Worm (Caenorhabditis elegans): ENCODE measurements around the gene F48F5.8.

F48F5.8 gene

DNA sequence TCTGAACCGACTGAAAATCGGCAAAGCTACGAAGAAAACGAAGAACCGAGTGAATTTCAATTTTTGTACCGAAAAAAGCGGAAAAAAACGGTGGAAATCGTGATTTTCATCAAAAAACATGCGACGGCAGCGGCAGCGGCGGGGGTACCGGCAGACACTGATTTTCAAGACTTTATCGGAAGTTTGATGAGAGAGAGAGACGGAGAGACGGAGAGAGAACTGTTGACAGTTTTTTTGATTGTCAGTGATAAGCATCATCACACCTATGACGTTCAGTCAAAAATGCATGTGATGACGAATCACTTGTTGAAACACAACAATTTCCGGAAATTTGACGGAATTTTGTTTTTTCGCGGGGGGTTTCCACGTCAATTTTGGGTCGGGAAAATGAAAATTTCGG lies 11.7 kb upstream of the F48F5.8 start (continued):
- TF ChIP-seq dmd-6 (GFP tag; IDR thresholded peaks at IDR 0.05) (peak; percentile 97), cey-2 (tag; optimal IDR thresholded peaks at IDR 0.05; ENCODE audit: borderline replicate concordance, insufficient read depth) (peak; percentile 33), lin-13 (GFP tag; optimal IDR thresholded peaks at IDR 0.05) (peak; percentile 63), nhr-76 (tag; optimal IDR thresholded peaks at IDR 0.05) (no peak), dve-1 (tag; optimal IDR thresholded peaks at IDR 0.05; ENCODE audit: insufficient read depth) (peak; percentile 74), spr-1 (tag; optimal IDR thresholded peaks at IDR 0.05) (no peak), duxl-1 (tag; optimal IDR thresholded peaks at IDR 0.05; ENCODE audit: poor library complexity) (no peak), Y5F2A.4 (GFP tag; optimal IDR thresholded peaks at IDR 0.05) (no peak), ZK546.5 (tag; optimal IDR thresholded peaks at IDR 0.05) (no peak), nhr-237 (tag; optimal IDR thresholded peaks at IDR 0.05) (no peak), nhr-28 (tag; optimal IDR thresholded peaks at IDR 0.05) (peak; percentile 74), jun-1 (tag; optimal IDR thresholded peaks at IDR 0.05) (no peak), egl-43 (GFP tag; IDR thresholded peaks at IDR 0.05) (no peak), mxl-2 (GFP tag; conservative IDR thresholded peaks at IDR 0.05) (no peak), hmg-1.1 (GFP tag; IDR thresholded peaks at IDR 0.05) (no peak), F37D6.2 (tag; optimal IDR thresholded peaks at IDR 0.05) (no peak), ceh-28 (tag; optimal IDR thresholded peaks at IDR 0.05) (no peak), madf-9 (GFP tag; conservative IDR thresholded peaks at IDR 0.05) (no peak), nhr-102 (tag; optimal IDR thresholded peaks at IDR 0.05) (peak; percentile 28), lir-3 (tag; optimal IDR thresholded peaks at IDR 0.05) (no peak), lin-1 (GFP tag; IDR thresholded peaks at IDR 0.05) (peak; percentile 95), rbr-2 (tag; optimal IDR thresholded peaks at IDR 0.05) (no peak), zip-2 (tag; optimal IDR thresholded peaks at IDR 0.05) (no peak), nhr-77 (tag; optimal IDR thresholded peaks at IDR 0.05) (peak; percentile 42), mep-1 (tag; optimal IDR thresholded peaks at IDR 0.05) (no peak), aly-2 (tag; optimal IDR thresholded peaks at IDR 0.05) (no peak), T26A8.4 (GFP tag; IDR thresholded peaks at IDR 0.05) (0 out of 2 replicates have a peak, but pooled peaks have one; percentile 26), mdt-29 (GFP tag; IDR thresholded peaks at IDR 0.05) (no peak), snpc-4 (tag; optimal IDR thresholded peaks at IDR 0.05) (no peak), unc-62 (GFP tag; optimal IDR thresholded peaks at IDR 0.05 in 1 of 2) (no peak), unc-62 (tag; optimal IDR thresholded peaks at IDR 0.05) (no peak), arid-1 (GFP tag; conservative IDR thresholded peaks at IDR 0.05) (no peak), hlh-11 (tag; optimal IDR thresholded peaks at IDR 0.05) (peak; percentile 90), tag-97 (GFP tag; IDR thresholded peaks at IDR 0.05) (no peak), ceh-20 (GFP tag; IDR thresholded peaks at IDR 0.05) (0 out of 2 replicates have a peak, but pooled peaks have one; percentile 39), ZK337.2 (GFP tag; IDR thresholded peaks at IDR 0.05) (no peak), F26F4.8 (GFP tag; conservative IDR thresholded peaks at IDR 0.05) (no peak), dmd-8 (GFP tag; IDR thresholded peaks at IDR 0.05) (no peak), vab-7 (GFP tag; IDR thresholded peaks at IDR 0.05) (no peak), mxl-3 (GFP tag; optimal IDR thresholded peaks at IDR 0.05) (peak; percentile 62), zfp-2 (tag; optimal IDR thresholded peaks at IDR 0.05) (no peak), unc-39 (tag; optimal IDR thresholded peaks at IDR 0.05) (no peak), daf-16 (GFP tag; optimal IDR thresholded peaks at IDR 0.05) (no peak), daf-16 (tag; optimal IDR thresholded peaks at IDR 0.05) (peak; percentile 91), pqm-1 (tag; optimal IDR thresholded peaks at IDR 0.05) (peak; percentile 47), zfp-3 (GFP tag; conservative IDR thresholded peaks at IDR 0.05) (no peak), set-16 (GFP tag; IDR thresholded peaks at IDR 0.05) (peak; percentile 16; the same call in 1 of the 2 replicates), daf-12 (tag; optimal IDR thresholded peaks at IDR 0.05) (no peak), nhr-6 (tag; optimal IDR thresholded peaks at IDR 0.05) (no peak), aha-1 (tag) (peak; percentile 30), daf-8 (GFP tag; IDR thresholded peaks at IDR 0.05) (no peak), hlh-30 (tag; optimal IDR thresholded peaks at IDR 0.05; ENCODE audit: insufficient read depth) (peak; percentile 85), hif-1 (tag; optimal IDR thresholded peaks at IDR 0.05) (peak; percentile 13 to 52)

All from whole organism, L4 larva.